Fruit fly (Drosophila melanogaster) whole organism, embryonic: ENCODE data around the gene mRpL15.

ENCODE experiments used
- Asciz ChIP-seq: fragments of 200-800 bp; sonication (Bioruptor generic); optimal IDR thresholded peaks from 2 replicates; lab custom pipeline; 2017; ENCODE audit warnings: missing biosample characterization, mild to moderate bottlenecking, missing genetic modification characterization, missing genetic modification reagents
- B-H2 ChIP-seq: fragments of 200-800 bp; sonication (Bioruptor generic); optimal IDR thresholded peaks from 2 replicates; lab custom pipeline; 2018; ENCODE audit warnings: missing biosample characterization, mild to moderate bottlenecking, missing genetic modification characterization
- CG10543 ChIP-seq: fragments of 200-800 bp; sonication (Bioruptor generic); optimal IDR thresholded peaks from 3 replicates; lab custom pipeline; 2017; ENCODE audit warnings: missing biosample characterization, mild to moderate bottlenecking, missing genetic modification characterization, moderate library complexity
- CG10654 ChIP-seq: fragments of 200-800 bp; sonication (Bioruptor generic); optimal IDR thresholded peaks from 2 replicates; lab custom pipeline; 2016; ENCODE audit warnings: missing biosample characterization, missing genetic modification characterization
- CG11398 ChIP-seq: fragments of 200-800 bp; sonication (Bioruptor generic); optimal IDR thresholded peaks from 2 replicates; lab custom pipeline; 2016; ENCODE audit warnings: missing biosample characterization, missing genetic modification characterization
- CG12219 ChIP-seq: fragments of 200-800 bp; sonication (Bioruptor generic); optimal IDR thresholded peaks from 3 replicates; lab custom pipeline; 2018; ENCODE audit warnings: missing biosample characterization, mild to moderate bottlenecking, missing genetic modification characterization
- CG13424 ChIP-seq: fragments of 200-800 bp; sonication (Bioruptor generic); optimal IDR thresholded peaks from 2 replicates; lab custom pipeline; 2019; ENCODE audit warnings: missing biosample characterization, mild to moderate bottlenecking, missing genetic modification characterization, moderate library complexity
- CG14965 ChIP-seq: fragments of 200-800 bp; sonication (Bioruptor generic); optimal IDR thresholded peaks from 2 replicates; lab custom pipeline; 2016; ENCODE audit warnings: missing biosample characterization, missing genetic modification characterization, borderline replicate concordance
- CG1792 ChIP-seq: fragments of 200-800 bp; sonication (Bioruptor generic); optimal IDR thresholded peaks from 2 replicates; lab custom pipeline; 2016; ENCODE audit warnings: missing biosample characterization, missing genetic modification characterization
- CG18011 ChIP-seq: fragments of 200-800 bp; sonication (Bioruptor generic); optimal IDR thresholded peaks from 2 replicates; lab custom pipeline; 2017; ENCODE audit warnings: missing biosample characterization, missing genetic modification characterization, mild to moderate bottlenecking, moderate library complexity, missing genotype
- CG2199 ChIP-seq: fragments of 200-800 bp; sonication (Bioruptor generic); IDR thresholded peaks from 3 replicates; pipeline ENCODE4 v1.3.6; 2022; ENCODE audit warnings: missing biosample characterization, missing genetic modification characterization
- CG2712 ChIP-seq: fragments of 200-800 bp; optimal IDR thresholded peaks from 3 replicates; lab custom pipeline; 2019; ENCODE audit warnings: missing biosample characterization, mild to moderate bottlenecking, missing genetic modification characterization, moderate library complexity
- CG32767 ChIP-seq: fragments of 200-800 bp; sonication (Bioruptor generic); IDR thresholded peaks from 2 replicates; pipeline ENCODE4 v1.3.6; 2022; ENCODE audit warnings: missing biosample characterization, missing genetic modification characterization
- CG34224 ChIP-seq: fragments of 200-800 bp; sonication (Bioruptor generic); IDR thresholded peaks from 3 replicates; pipeline ENCODE4 v1.3.6; 2022; ENCODE audit warnings: missing biosample characterization, missing genetic modification characterization; ENCODE audit not compliant: partially characterized antibody
- CG3847 ChIP-seq: fragments of 200-800 bp; sonication (Bioruptor generic); IDR thresholded peaks from 2 replicates; pipeline ENCODE4 v1.3.6; 2022; ENCODE audit warnings: missing biosample characterization, missing genetic modification characterization
- CG4854 ChIP-seq: fragments of 200-800 bp; sonication (Bioruptor generic); optimal IDR thresholded peaks from 2 replicates; lab custom pipeline; 2016; ENCODE audit warnings: missing biosample characterization, missing genetic modification characterization, inconsistent platforms
- CG6813 ChIP-seq: fragments of 200-800 bp; sonication (Bioruptor generic); optimal IDR thresholded peaks from 2 replicates; lab custom pipeline; 2017; ENCODE audit warnings: missing biosample characterization, missing genetic modification characterization, mild to moderate bottlenecking, moderate library complexity, missing genetic modification reagents
- CG7745 ChIP-seq: fragments of 200-800 bp; sonication (Bioruptor generic); optimal IDR thresholded peaks from 2 replicates; lab custom pipeline; 2018; ENCODE audit warnings: missing biosample characterization, mild to moderate bottlenecking, missing genetic modification characterization, moderate library complexity
- D ChIP-seq, 2 experiments: fragments of 200-800 bp in 1 of 2; fragments of >200 bp in 1 of 2; sonication (Bioruptor generic) in 1 of 2; optimal IDR thresholded peaks; 2 replicates in 1 of 2; 3 replicates in 1 of 2; lab custom pipeline; 2017; ENCODE audit warnings: mild to moderate bottlenecking in 1 of 2, missing biosample characterization in 1 of 2, missing genetic modification characterization in 1 of 2, missing genetic modification reagents in 1 of 2
- Dll ChIP-seq: fragments of 200-800 bp; sonication (Bioruptor generic); IDR thresholded peaks from 4 replicates; pipeline ENCODE4 v1.3.6; 2022; ENCODE audit warnings: missing biosample characterization, missing genetic modification characterization; ENCODE audit not compliant: partially characterized antibody
- MBD-R2 ChIP-seq: fragments of 200-800 bp; sonication (Bioruptor generic); IDR thresholded peaks from 2 replicates; pipeline ENCODE4 v1.3.6; 2022; ENCODE audit warnings: missing biosample characterization, missing genetic modification characterization
- Max ChIP-seq: fragments of 200-800 bp; sonication (Bioruptor generic); optimal IDR thresholded peaks from 2 replicates; lab custom pipeline; 2016; ENCODE audit warnings: missing biosample characterization, mild to moderate bottlenecking, missing genetic modification characterization
- Nf-YB ChIP-seq: fragments of 200-800 bp; sonication (Bioruptor generic); optimal IDR thresholded peaks from 3 replicates; lab custom pipeline; 2019; ENCODE audit warnings: missing biosample characterization, mild to moderate bottlenecking, missing genetic modification characterization, moderate library complexity
- Nf-YC ChIP-seq: fragments of 200-800 bp; optimal IDR thresholded peaks from 3 replicates; lab custom pipeline; 2019; ENCODE audit warnings: missing biosample characterization, mild to moderate bottlenecking, missing genetic modification characterization, moderate library complexity
- Poxn ChIP-seq: fragments of 200-800 bp; sonication (Bioruptor generic); IDR thresholded peaks from 2 replicates; pipeline ENCODE4 v1.3.6; 2022; ENCODE audit warnings: missing biosample characterization, missing genetic modification characterization
- Side ChIP-seq: fragments of 200-800 bp; sonication (Bioruptor generic); optimal IDR thresholded peaks from 2 replicates; lab custom pipeline; 2016; ENCODE audit warnings: missing biosample characterization, missing genetic modification characterization
- Sox102F ChIP-seq: fragments of 200-800 bp; sonication (Bioruptor generic); optimal IDR thresholded peaks from 2 replicates; lab custom pipeline; 2018; ENCODE audit warnings: missing biosample characterization, mild to moderate bottlenecking, missing genetic modification characterization, moderate library complexity
- ac ChIP-seq: fragments of 200-800 bp; sonication (Bioruptor generic); optimal IDR thresholded peaks from 3 replicates; lab custom pipeline; 2017; ENCODE audit warnings: missing biosample characterization, mild to moderate bottlenecking, missing genetic modification characterization
- ase ChIP-seq: fragments of 200-800 bp; sonication (Bioruptor generic); IDR thresholded peaks from 3 replicates; pipeline ENCODE4 v1.3.6; 2022; ENCODE audit warnings: missing biosample characterization, missing genetic modification characterization
- btn ChIP-seq: fragments of 200-800 bp; sonication (Bioruptor generic); optimal IDR thresholded peaks from 2 replicates; lab custom pipeline; 2016; ENCODE audit warnings: missing biosample characterization, missing genetic modification characterization
- cg ChIP-seq: fragments of 200-800 bp; sonication (Bioruptor generic); optimal IDR thresholded peaks from 3 replicates; lab custom pipeline; 2019; ENCODE audit warnings: missing biosample characterization, mild to moderate bottlenecking, missing genetic modification characterization, moderate library complexity
- ci ChIP-seq: fragments of 200-800 bp; sonication (Bioruptor generic); IDR thresholded peaks from 3 replicates; pipeline ENCODE4 v1.3.6; 2022; ENCODE audit warnings: missing biosample characterization, missing genetic modification characterization
- dimm ChIP-seq: fragments of 200-800 bp; sonication (Bioruptor generic); IDR thresholded peaks from 2 replicates; pipeline ENCODE4 v1.3.6; 2022; ENCODE audit warnings: missing biosample characterization, missing genetic modification characterization
- disco-r ChIP-seq: fragments of 200-800 bp; sonication (Bioruptor generic); optimal IDR thresholded peaks from 2 replicates; lab custom pipeline; 2016; ENCODE audit warnings: missing biosample characterization, missing genetic modification characterization
- dysf ChIP-seq: fragments of 200-800 bp; sonication (Bioruptor generic); IDR thresholded peaks from 3 replicates; pipeline ENCODE4 v1.3.6; 2022; ENCODE audit warnings: missing biosample characterization, missing genetic modification characterization
- fru ChIP-seq: fragments of >200 bp; optimal IDR thresholded peaks from 2 replicates; lab custom pipeline; 2017
- gcm ChIP-seq: fragments of 200-800 bp; sonication (Bioruptor generic); optimal IDR thresholded peaks from 2 replicates; lab custom pipeline; 2019; ENCODE audit warnings: missing biosample characterization, mild to moderate bottlenecking, missing genetic modification characterization, moderate library complexity
- hb ChIP-seq: fragments of 200-800 bp; sonication (Bioruptor generic); IDR thresholded peaks from 3 replicates; pipeline ENCODE4 v1.3.6; 2022; ENCODE audit warnings: missing biosample characterization, missing genetic modification characterization; ENCODE audit not compliant: partially characterized antibody
- jumu ChIP-seq: fragments of 200-800 bp; sonication (Bioruptor generic); optimal IDR thresholded peaks from 3 replicates; lab custom pipeline; 2016; ENCODE audit warnings: missing biosample characterization, missing genetic modification characterization
- lbe ChIP-seq: fragments of 200-800 bp; sonication (Bioruptor generic); optimal IDR thresholded peaks from 2 replicates; lab custom pipeline; 2016; ENCODE audit warnings: missing biosample characterization, mild to moderate bottlenecking, missing genetic modification characterization
- maf-S ChIP-seq: fragments of 200-800 bp; sonication (Bioruptor generic); optimal IDR thresholded peaks from 2 replicates; lab custom pipeline; 2016; ENCODE audit warnings: missing biosample characterization, missing genetic modification characterization
- phol ChIP-seq: fragments of 200-800 bp; sonication (Bioruptor generic); optimal IDR thresholded peaks from 3 replicates; lab custom pipeline; 2018; ENCODE audit warnings: missing biosample characterization, mild to moderate bottlenecking, missing genetic modification characterization, moderate library complexity
- pnt ChIP-seq: fragments of 200-800 bp; sonication (Bioruptor generic); optimal IDR thresholded peaks from 3 replicates; lab custom pipeline; 2016; ENCODE audit warnings: missing biosample characterization, missing genetic modification characterization
- pros ChIP-seq: fragments of 200-800 bp; sonication (Bioruptor generic); optimal IDR thresholded peaks from 3 replicates; lab custom pipeline; 2019; ENCODE audit warnings: missing biosample characterization, mild to moderate bottlenecking, missing genetic modification characterization, moderate library complexity
- rib ChIP-seq: fragments of 200-800 bp; sonication (Bioruptor generic); IDR thresholded peaks from 2 replicates; pipeline ENCODE4 v1.3.6; 2022; ENCODE audit warnings: missing biosample characterization, missing genetic modification characterization
- salm ChIP-seq: fragments of 200-800 bp; sonication (Bioruptor generic); optimal IDR thresholded peaks from 2 replicates; lab custom pipeline; 2018; ENCODE audit warnings: missing biosample characterization, mild to moderate bottlenecking, missing genetic modification characterization
- sc ChIP-seq, 3 experiments: fragments of >200 bp in 2 of 3; fragments of 200-800 bp in 1 of 3; sonication (Bioruptor generic) in 1 of 3; optimal IDR thresholded peaks; 2 replicates in 2 of 3; 3 replicates in 1 of 3; lab custom pipeline; 2017; ENCODE audit warnings: mild to moderate bottlenecking in 1 of 3, missing biosample characterization in 1 of 3, missing genetic modification characterization in 1 of 3, missing genetic modification reagents in 1 of 3
- sens ChIP-seq: fragments of 200-800 bp; sonication (Bioruptor generic); peaks from one replicate; lab custom pipeline; 2016; ENCODE audit warnings: missing biosample characterization, missing genetic modification characterization
- so ChIP-seq: fragments of 200-800 bp; sonication (Bioruptor generic); IDR thresholded peaks from 3 replicates; pipeline ENCODE4 v1.3.6; 2022; ENCODE audit warnings: missing biosample characterization, missing genetic modification characterization
- zen ChIP-seq: fragments of 200-800 bp; sonication (Bioruptor generic); optimal IDR thresholded peaks from 3 replicates; lab custom pipeline; 2018; ENCODE audit warnings: missing biosample characterization, mild to moderate bottlenecking, missing genetic modification characterization, moderate library complexity

The mRpL15 gene

dm6 chr3L:20405337-20405887, 30.6 kb downstream of the mRpL15 start (continued):
- TF ChIP-seq CG13424 (no peak), Poxn (no peak), Dll (GFP tag; lab: Robert Waterston, UW) (no peak), pnt (GFP tag; lab: Kevin White, UChicago) (no peak), Nf-YC (tag; lab: Kevin White, UChicago) (no peak), CG6813 (GFP tag; lab: Kevin White, UChicago) (no peak), CG34224 (GFP tag; lab: Robert Waterston, UW) (no peak), Nf-YB (GFP tag; lab: Kevin White, UChicago) (no peak), so (GFP tag; lab: Robert Waterston, UW) (no peak), CG11398 (GFP tag; lab: Kevin White, UChicago) (no peak), salm (no peak), CG10654 (GFP tag; lab: Kevin White, UChicago) (no peak), maf-S (GFP tag; lab: Kevin White, UChicago) (no peak), CG7745 (tag; lab: Kevin White, UChicago) (no peak), fru (lab: Kevin White, UChicago) (no peak), dysf (GFP tag; lab: Robert Waterston, UW) (no peak), Asciz (GFP tag; lab: Kevin White, UChicago) (no peak), pros (GFP tag; lab: Kevin White, UChicago) (peak; percentile 44), CG18011 (no peak), gcm (GFP tag; lab: Kevin White, UChicago) (no peak), dimm (GFP tag; lab: Robert Waterston, UW) (no peak), CG2199 (peak; percentile 19; the same call in 1 of the 3 replicates), CG32767 (GFP tag; lab: Robert Waterston, UW) (0 out of 2 replicates have a peak, but pooled peaks have one; percentile 15), Side (GFP tag; lab: Kevin White, UChicago) (no peak), D (optimal IDR thresholded peaks at IDR 0.05; lab: Kevin White, UChicago) (peak; percentile 82), D (GFP tag; optimal IDR thresholded peaks at IDR 0.05; lab: Kevin White, UChicago) (no peak), sc (optimal IDR thresholded peaks at IDR 0.05; lab: Kevin White, UChicago) (no peak), sc (GFP tag; optimal IDR thresholded peaks at IDR 0.05; lab: Kevin White, UChicago) (no peak), phol (tag; lab: Kevin White, UChicago) (no peak), lbe (GFP tag; lab: Kevin White, UChicago) (no peak), CG10543 (no peak), MBD-R2 (GFP tag; lab: Robert Waterston, UW) (no peak), ac (GFP tag; lab: Kevin White, UChicago) (peak; percentile 13), ci (GFP tag; lab: Robert Waterston, UW) (no peak), cg (GFP tag; lab: Kevin White, UChicago) (no peak), CG1792 (GFP tag; lab: Kevin White, UChicago) (no peak), rib (GFP tag; lab: Robert Waterston, UW) (0 out of 2 replicates have a peak, but pooled peaks have one; percentile 12), ase (GFP tag; lab: Robert Waterston, UW) (no peak), btn (GFP tag; lab: Kevin White, UChicago) (no peak), B-H2 (GFP tag; lab: Kevin White, UChicago) (no peak), CG4854 (GFP tag; lab: Kevin White, UChicago) (no peak), zen (tag; lab: Kevin White, UChicago) (peak; percentile 47), sens (GFP tag; lab: Kevin White, UChicago) (peak; percentile 78), Max (GFP tag; lab: Kevin White, UChicago) (no peak), CG3847 (no peak), Sox102F (GFP tag; lab: Kevin White, UChicago) (no peak), jumu (GFP tag; lab: Kevin White, UChicago) (no peak), CG14965 (GFP tag; lab: Kevin White, UChicago) (no peak), hb (no peak), CG2712 (tag; lab: Kevin White, UChicago) (no peak), disco-r (GFP tag; lab: Kevin White, UChicago) (no peak), CG12219 (no peak)
